Worm (Caenorhabditis elegans): ENCODE results near the gene sre-12.

DNA sequence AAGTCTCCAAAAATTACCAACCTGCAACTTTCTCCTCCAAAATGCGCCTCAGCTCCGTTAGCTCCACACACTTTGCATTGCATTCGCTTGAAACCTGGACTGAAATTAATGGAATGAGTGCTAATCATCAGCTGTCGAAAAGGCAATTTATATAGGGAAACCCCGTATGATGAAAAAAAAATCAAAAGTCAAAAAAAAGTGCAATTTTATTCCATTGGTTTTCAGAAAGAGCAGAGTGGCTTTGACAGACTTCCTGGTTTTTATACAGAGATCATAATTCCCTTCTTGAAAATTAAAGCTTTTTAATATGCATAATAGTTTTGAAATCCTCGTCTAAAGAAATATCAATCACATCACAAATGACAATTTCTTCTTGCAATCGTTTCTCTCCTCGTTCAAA, 8.8 kb upstream of the sre-12 start, which contains the start of gene nhr-139:
- TF ChIP-seq aly-2 (tag; optimal IDR thresholded peaks at IDR 0.05): no peak
- TF ChIP-seq skn-1 (tag; optimal IDR thresholded peaks at IDR 0.05): no peak
